Worm (Caenorhabditis elegans) whole organism, L2 larva: ENCODE measurements around the gene F40G9.7.

Experiments used
- alr-1 ChIP-seq: fragments of 150-350 bp; optimal IDR thresholded peaks from 2 replicates; lab custom pipeline; 2014; ENCODE audit warnings: missing biosample characterization, missing genetic modification characterization
- ama-1 ChIP-seq: fragments of 150-350 bp; optimal IDR thresholded peaks from 2 replicates; lab custom pipeline; 2018; ENCODE audit warnings: inconsistent platforms
- dmd-4 ChIP-seq: sonication (generic microtip); optimal IDR thresholded peaks from 2 replicates; lab custom pipeline; 2017; ENCODE audit warnings: missing biosample characterization, missing genetic modification characterization
- lsy-2 ChIP-seq, 2 experiments: fragments of 150-350 bp in 1 of 2; sonication (generic microtip) in 1 of 2; optimal IDR thresholded peaks; 2 replicates each; lab custom pipeline; 2014 to 2017; ENCODE audit warnings: missing biosample characterization in 2 of 2, missing genetic modification characterization in 2 of 2
- nhr-12 ChIP-seq: fragments of 150-350 bp; optimal IDR thresholded peaks from 2 replicates; lab custom pipeline; 2014; ENCODE audit warnings: missing biosample characterization, missing genetic modification characterization
- nhr-237 ChIP-seq: fragments of 150-350 bp; optimal IDR thresholded peaks from 2 replicates; lab custom pipeline; 2014; ENCODE audit warnings: missing biosample characterization, missing genetic modification characterization
- nhr-6 ChIP-seq: fragments of 150-350 bp; optimal IDR thresholded peaks from 2 replicates; lab custom pipeline; 2014; ENCODE audit warnings: missing biosample characterization, missing genetic modification characterization
- snpc-4 ChIP-seq: fragments of 150-350 bp; optimal IDR thresholded peaks from 2 replicates; lab custom pipeline; 2014; ENCODE audit warnings: missing biosample characterization, missing genetic modification characterization
- unc-39 ChIP-seq: fragments of 150-350 bp; optimal IDR thresholded peaks from 2 replicates; lab custom pipeline; 2014; ENCODE audit warnings: missing biosample characterization, missing genetic modification characterization
- zag-1 ChIP-seq: fragments of 150-350 bp; optimal IDR thresholded peaks from 2 replicates; lab custom pipeline; 2014; ENCODE audit warnings: missing biosample characterization, missing genetic modification characterization
- ztf-11 ChIP-seq: sonication (generic microtip); optimal IDR thresholded peaks from 2 replicates; lab custom pipeline; 2017; ENCODE audit warnings: missing biosample characterization, missing genetic modification characterization
- ztf-4 ChIP-seq: fragments of 150-350 bp; optimal IDR thresholded peaks from 2 replicates; lab custom pipeline; 2014; ENCODE audit warnings: missing biosample characterization, missing genetic modification characterization

DNA sequence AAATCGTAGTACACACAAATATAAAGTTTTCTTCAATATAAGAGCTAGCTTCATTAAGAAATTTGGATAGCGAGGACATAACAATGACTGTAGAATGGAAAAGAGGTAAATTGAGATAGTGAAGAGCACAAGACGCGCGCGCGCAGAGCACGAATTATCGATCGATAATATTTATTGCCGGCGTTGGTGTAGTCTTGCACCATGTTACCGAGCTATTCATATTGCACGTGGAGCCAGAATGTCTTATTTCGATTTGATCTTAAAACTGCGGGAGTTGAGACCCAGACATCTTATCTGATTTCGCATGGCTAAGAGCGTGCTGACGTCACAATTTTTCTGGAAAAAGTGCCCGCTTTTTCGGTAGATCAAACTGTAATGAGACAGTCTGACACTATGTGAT lies 4.0 kb downstream of the F40G9.7 start, which contains the start of gene F40G9.18:
- TF ChIP-seq ztf-4 (no peak), alr-1 (tag; lab: Kevin White, UChicago) (no peak), snpc-4 (tag; lab: Kevin White, UChicago) (no peak), dmd-4 (no peak), unc-39 (tag; lab: Kevin White, UChicago) (no peak), lsy-2 (tag; optimal IDR thresholded peaks at IDR 0.05; lab: Kevin White, UChicago) (no peak), ztf-11 (tag; lab: Kevin White, UChicago) (no peak), nhr-12 (tag; lab: Kevin White, UChicago) (no peak), zag-1 (tag; lab: Kevin White, UChicago) (no peak), nhr-237 (tag; lab: Kevin White, UChicago) (no peak), ama-1 (lab: Kevin White, UChicago) (no peak), nhr-6 (tag; lab: Kevin White, UChicago) (no peak)
